Worm (Caenorhabditis elegans) whole organism, L1 larva: ENCODE measurements around the gene W02B12.13.
A peak's percentile ranks its signal among the peaks of the same experiment; 100 is the strongest.
"Not testable (repeated sequence)": the region's sequence is repeated elsewhere in the genome, so short reads cannot be mapped to it uniquely, and the experiment has no call there.

Source experiments
- C16A3.4 ChIP-seq: fragments of 150-350 bp; optimal IDR thresholded peaks from 2 replicates; lab custom pipeline; 2014; ENCODE audit warnings: missing biosample characterization, missing genetic modification characterization
- C34B4.2 ChIP-seq: sonication (generic microtip); optimal IDR thresholded peaks from 2 replicates; lab custom pipeline; 2017; ENCODE audit warnings: mild to moderate bottlenecking, missing genetic modification characterization, missing compliant biosample characterization
- alr-1 ChIP-seq: fragments of 200-800 bp; sonication (Bioruptor generic); optimal IDR thresholded peaks from 2 replicates; lab custom pipeline; 2018; ENCODE audit warnings: borderline replicate concordance, mild to moderate bottlenecking, missing genetic modification characterization, missing compliant biosample characterization
- blmp-1 ChIP-seq: fragments of 150-350 bp; optimal IDR thresholded peaks from 2 replicates; lab custom pipeline; 2014; ENCODE audit warnings: missing biosample characterization, missing genetic modification characterization
- ceh-8 ChIP-seq: fragments of 200-800 bp; sonication (Bioruptor generic); optimal IDR thresholded peaks from 2 replicates; lab custom pipeline; 2018; ENCODE audit warnings: mild to moderate bottlenecking, missing genetic modification characterization, moderate library complexity, missing compliant biosample characterization
- ceh-82 ChIP-seq, 3 experiments: fragments of 150-350 bp in 1 of 3; sonication (generic microtip) in 2 of 3; optimal IDR thresholded peaks; 2 replicates each; lab custom pipeline; 2014 to 2017; ENCODE audit warnings: missing biosample characterization in 3 of 3, missing genetic modification characterization in 3 of 3
- ces-1 ChIP-seq: fragments of 150-350 bp; optimal IDR thresholded peaks from 2 replicates; lab custom pipeline; 2014; ENCODE audit warnings: missing biosample characterization, missing genetic modification reagents, missing genetic modification characterization
- dpl-1 ChIP-seq, 3 experiments: fragments of 150-350 bp in 2 of 3; sonication (generic microtip) in 1 of 3; optimal IDR thresholded peaks; 2 replicates each; lab custom pipeline; 2014 to 2017; ENCODE audit warnings: missing biosample characterization in 3 of 3, missing genetic modification characterization in 3 of 3, missing genetic modification reagents in 3 of 3
- dsc-1 ChIP-seq: sonication (generic microtip); optimal IDR thresholded peaks from 2 replicates; lab custom pipeline; 2016; ENCODE audit warnings: mild to moderate bottlenecking, missing genetic modification characterization, missing compliant biosample characterization
- efl-1 ChIP-seq, 4 experiments: fragments of 150-350 bp; optimal IDR thresholded peaks in 3 of 4; peaks in 1 of 4; 1 replicate in 1 of 4; 2 replicates in 3 of 4; lab custom pipeline; 2014; ENCODE audit warnings: missing biosample characterization in 2 of 4, missing genetic modification characterization in 2 of 4, missing genetic modification reagents in 2 of 4
- fkh-8 ChIP-seq: sonication (generic microtip); optimal IDR thresholded peaks from 2 replicates; lab custom pipeline; 2016; ENCODE audit warnings: mild to moderate bottlenecking, missing genetic modification characterization, missing compliant biosample characterization
- lin-14 ChIP-seq: fragments of 200-800 bp; sonication (Bioruptor generic); optimal IDR thresholded peaks from 2 replicates; lab custom pipeline; 2018; ENCODE audit warnings: mild to moderate bottlenecking, missing genetic modification characterization, moderate library complexity, missing compliant biosample characterization
- lin-15B ChIP-seq: fragments of 150-350 bp; sonication (generic microtip); optimal IDR thresholded peaks from 3 replicates; lab custom pipeline; 2014; ENCODE audit warnings: missing biosample characterization, missing genetic modification characterization
- lin-35 ChIP-seq, 2 experiments: fragments of 150-350 bp; optimal IDR thresholded peaks; 2 replicates each; lab custom pipeline; 2014; ENCODE audit warnings: missing biosample characterization in 2 of 2, missing genetic modification characterization in 2 of 2, missing genetic modification reagents in 2 of 2
- lin-39 ChIP-seq: fragments of 150-350 bp; optimal IDR thresholded peaks from 2 replicates; lab custom pipeline; 2014; ENCODE audit warnings: missing biosample characterization, missing genetic modification reagents, missing genetic modification characterization
- lsy-2 ChIP-seq, 2 experiments: fragments of 150-350 bp; optimal IDR thresholded peaks; 2 replicates each; lab custom pipeline; 2014; ENCODE audit warnings: missing biosample characterization in 2 of 2, missing genetic modification characterization in 2 of 2
- mab-9 ChIP-seq: fragments of 200-800 bp; sonication (Bioruptor generic); IDR thresholded peaks from 2 replicates; pipeline ENCODE4 v1.3.6; 2022; ENCODE audit warnings: missing genetic modification reagents, missing genetic modification characterization, missing compliant biosample characterization
- nhr-19 ChIP-seq: fragments of 200-800 bp; sonication (Bioruptor generic); conservative IDR thresholded peaks from 2 replicates; pipeline ENCODE4 v1.3.6; 2022; ENCODE audit warnings: missing genetic modification characterization, missing compliant biosample characterization
- nhr-20 ChIP-seq: sonication (generic microtip); optimal IDR thresholded peaks from 2 replicates; lab custom pipeline; 2016; ENCODE audit warnings: mild to moderate bottlenecking, missing genetic modification characterization, missing compliant biosample characterization
- nhr-71 ChIP-seq: sonication (generic microtip); optimal IDR thresholded peaks from 2 replicates; lab custom pipeline; 2016; ENCODE audit warnings: mild to moderate bottlenecking, missing genetic modification characterization, moderate library complexity, missing compliant biosample characterization
- nhr-77 ChIP-seq: fragments of 150-350 bp; optimal IDR thresholded peaks from 2 replicates; lab custom pipeline; 2014; ENCODE audit warnings: missing biosample characterization, missing genetic modification characterization
- nhr-90 ChIP-seq: sonication (generic microtip); optimal IDR thresholded peaks from 2 replicates; lab custom pipeline; 2016; ENCODE audit warnings: mild to moderate bottlenecking, missing genetic modification characterization, missing compliant biosample characterization; ENCODE audit not compliant: poor library complexity
- pag-3 ChIP-seq: sonication (generic microtip); optimal IDR thresholded peaks from 2 replicates; lab custom pipeline; 2017; ENCODE audit warnings: missing genetic modification characterization, mild to moderate bottlenecking, missing compliant biosample characterization, antibody characterized with exemption, borderline replicate concordance; ENCODE audit not compliant: insufficient read depth
- rnt-1 ChIP-seq: sonication (generic microtip); optimal IDR thresholded peaks from 2 replicates; lab custom pipeline; 2016; ENCODE audit warnings: mild to moderate bottlenecking, missing genetic modification characterization, moderate library complexity, missing compliant biosample characterization
- skn-1 ChIP-seq: fragments of 150-350 bp; optimal IDR thresholded peaks from 2 replicates; lab custom pipeline; 2014; ENCODE audit warnings: missing biosample characterization, missing genetic modification characterization
- snpc-4 ChIP-seq: fragments of 150-350 bp; optimal IDR thresholded peaks from 2 replicates; lab custom pipeline; 2014; ENCODE audit warnings: missing biosample characterization, missing genetic modification characterization
- snu-23 ChIP-seq: sonication (generic microtip); optimal IDR thresholded peaks from 2 replicates; lab custom pipeline; 2016; ENCODE audit warnings: missing genetic modification characterization, missing compliant biosample characterization
- swsn-7 ChIP-seq: sonication (generic microtip); optimal IDR thresholded peaks from 2 replicates; lab custom pipeline; 2016; ENCODE audit warnings: missing genetic modification characterization, missing compliant biosample characterization
- unc-130 ChIP-seq: fragments of 150-350 bp; optimal IDR thresholded peaks from 2 replicates; lab custom pipeline; 2017; ENCODE audit warnings: missing biosample characterization, missing genetic modification characterization, inconsistent platforms
- unc-30 ChIP-seq: sonication (generic microtip); optimal IDR thresholded peaks from 2 replicates; lab custom pipeline; 2017; ENCODE audit warnings: missing biosample characterization, missing genetic modification characterization
- unc-98 ChIP-seq: fragments of 200-800 bp; sonication (Bioruptor generic); IDR thresholded peaks from 2 replicates; pipeline ENCODE4 v1.3.6; 2022; ENCODE audit warnings: missing genetic modification characterization, missing compliant biosample characterization
- vab-15 ChIP-seq: sonication (generic microtip); optimal IDR thresholded peaks from 2 replicates; lab custom pipeline; 2017; ENCODE audit warnings: missing genotype, mild to moderate bottlenecking, missing genetic modification characterization, missing compliant biosample characterization
- xbp-1 ChIP-seq: sonication (generic microtip); optimal IDR thresholded peaks from 2 replicates; lab custom pipeline; 2016; ENCODE audit warnings: missing genetic modification characterization, missing compliant biosample characterization
- zag-1 ChIP-seq: fragments of 150-350 bp; optimal IDR thresholded peaks from 2 replicates; lab custom pipeline; 2014; ENCODE audit warnings: missing biosample characterization, missing genetic modification characterization

The W02B12.13 gene

ce11 chrII:11438417-11438816, 6.7 kb upstream of the W02B12.13 start, which contains the start of gene vha-6:
TSS of gene vha-6 (minus strand) at chrII:11438452.
- TF ChIP-seq lin-35 (GFP tag; optimal IDR thresholded peaks at IDR 0.05; lab: Kevin White, UChicago) (peak in 1 of 2 experiments; percentile 12), C34B4.2 (tag; lab: Kevin White, UChicago) (no peak)

ce11 chrII:11440265-11440664, 4.8 kb upstream of the W02B12.13 start, which contains the start of gene VW02B12L.2:
TSS of gene VW02B12L.2 (minus strand) at chrII:11440329.
- TF ChIP-seq lin-15B (tag; lab: Kevin White, UChicago) = peak; percentile 45
- no peak for TF ChIP-seq unc-130 (tag; lab: Kevin White, UChicago)
- TF ChIP-seq nhr-20 = peak; percentile 52
- TF ChIP-seq ceh-82 (tag; optimal IDR thresholded peaks at IDR 0.05; lab: Kevin White, UChicago) = peak in 2 of 3 experiments; percentile 4 to 48
- TF ChIP-seq xbp-1 (tag; lab: Kevin White, UChicago) = peak; percentile 25
- TF ChIP-seq lin-35 (GFP tag; optimal IDR thresholded peaks at IDR 0.05; lab: Kevin White, UChicago) = peak; percentile 89 to 96
- peak; percentile 23 for TF ChIP-seq nhr-77
- peak; percentile 80 to 90 (median 89) for TF ChIP-seq dpl-1 (GFP tag; optimal IDR thresholded peaks at IDR 0.05; lab: Kevin White, UChicago)
- no peak for TF ChIP-seq nhr-19 (GFP tag; lab: Robert Waterston, UW)
- peak; percentile 43 to 91 for TF ChIP-seq efl-1 (optimal IDR thresholded peaks at IDR 0.05; lab: Kevin White, UChicago)
- peak; percentile 90 to 99 for TF ChIP-seq efl-1 (GFP tag; optimal IDR thresholded peaks at IDR 0.05 in 1 of 2; lab: Kevin White, UChicago)
- TF ChIP-seq skn-1 (tag; lab: Kevin White, UChicago) = peak; percentile 58
- peak; percentile 7 for TF ChIP-seq snpc-4 (tag; lab: Kevin White, UChicago)
- peak; percentile 71 for TF ChIP-seq blmp-1 (tag; lab: Kevin White, UChicago)
- TF ChIP-seq unc-98 = no peak
- TF ChIP-seq lsy-2 (tag; optimal IDR thresholded peaks at IDR 0.05; lab: Kevin White, UChicago) = peak; percentile 53 to 85
- peak; percentile 4 for TF ChIP-seq fkh-8 (tag; lab: Kevin White, UChicago)
- TF ChIP-seq alr-1 (tag; lab: Kevin White, UChicago) = no peak
- TF ChIP-seq C16A3.4 (tag; lab: Kevin White, UChicago) = peak; percentile 54
- peak; percentile 57 for TF ChIP-seq snu-23 (GFP tag; lab: Kevin White, UChicago)
- peak; percentile 34 for TF ChIP-seq nhr-90
- TF ChIP-seq dsc-1 = peak; percentile 18
- TF ChIP-seq swsn-7 (tag; lab: Kevin White, UChicago) = peak; percentile 28
- peak; percentile 74 for TF ChIP-seq vab-15 (tag; lab: Kevin White, UChicago)
- TF ChIP-seq unc-30 (tag; lab: Kevin White, UChicago) = no peak
- TF ChIP-seq lin-39 (tag; lab: Kevin White, UChicago) = peak; percentile 10
- TF ChIP-seq lin-14 (GFP tag; lab: Kevin White, UChicago) = peak; percentile 61
- TF ChIP-seq rnt-1 (tag; lab: Kevin White, UChicago) = peak; percentile 38
- no peak for TF ChIP-seq zag-1 (tag; lab: Kevin White, UChicago)
- peak; percentile 59 for TF ChIP-seq nhr-71 (tag; lab: Kevin White, UChicago)

- not testable (repeated sequence) for TF ChIP-seq ces-1; pag-3; ceh-8 (GFP tag; lab: Kevin White, UChicago)
Observed at ce11 chrII:11442425-11442824, 2.6 kb upstream of the W02B12.13 start, which contains the start of gene ebp-2. TSS of gene ebp-2 (plus strand) at chrII:11442725.

ce11 chrII:11443128-11443527, 1.9 kb upstream of the W02B12.13 start:
- TF ChIP-seq ceh-8 (GFP tag; lab: Kevin White, UChicago) = peak; percentile 28
- no peak for TF ChIP-seq nhr-20
- TF ChIP-seq mab-9 = no peak
